Fruit fly (Drosophila melanogaster) whole organism, embryonic: ENCODE data around the gene CG5013.
A peak's percentile ranks its signal among the peaks of the same experiment; 100 is the strongest.

ENCODE experiments used
- Adf1 ChIP-seq: fragments of 200-800 bp; sonication (Bioruptor generic); IDR thresholded peaks from 2 replicates; pipeline ENCODE4 v1.3.6; 2022; ENCODE audit warnings: missing biosample characterization, missing genetic modification characterization
- CG10274 ChIP-seq: fragments of 200-800 bp; sonication (Bioruptor generic); optimal IDR thresholded peaks from 3 replicates; lab custom pipeline; 2017; ENCODE audit warnings: missing biosample characterization, mild to moderate bottlenecking, missing genetic modification characterization
- CG12155 ChIP-seq: fragments of 200-800 bp; sonication (Bioruptor generic); optimal IDR thresholded peaks from 3 replicates; lab custom pipeline; 2016; ENCODE audit warnings: missing biosample characterization, missing genetic modification characterization
- CG14441 ChIP-seq: fragments of 200-800 bp; sonication (Bioruptor generic); IDR thresholded peaks from 2 replicates; pipeline ENCODE4 v1.3.6; 2022; ENCODE audit warnings: missing biosample characterization, missing genetic modification characterization
- CG16779 ChIP-seq: fragments of 200-800 bp; sonication (Bioruptor generic); IDR thresholded peaks from 2 replicates; pipeline ENCODE4 v1.3.6; 2022; ENCODE audit warnings: missing biosample characterization, missing genetic modification characterization
- CG17328 ChIP-seq: fragments of 200-800 bp; sonication (Bioruptor generic); IDR thresholded peaks from 2 replicates; pipeline ENCODE4 v1.3.6; 2022; ENCODE audit warnings: missing biosample characterization, missing genetic modification characterization
- CG2116 ChIP-seq: fragments of 200-800 bp; sonication (Bioruptor generic); optimal IDR thresholded peaks from 3 replicates; lab custom pipeline; 2018; ENCODE audit warnings: missing biosample characterization, mild to moderate bottlenecking, missing genetic modification characterization
- CG32772 ChIP-seq: fragments of 200-800 bp; sonication (Bioruptor generic); IDR thresholded peaks from 2 replicates; pipeline ENCODE4 v1.3.6; 2022; ENCODE audit warnings: missing biosample characterization, missing genetic modification characterization
- CG4282 ChIP-seq: fragments of 200-800 bp; sonication (Bioruptor generic); optimal IDR thresholded peaks from 2 replicates; lab custom pipeline; 2016; ENCODE audit warnings: missing biosample characterization, missing genetic modification characterization
- CG5953 ChIP-seq: fragments of 200-800 bp; sonication (Bioruptor generic); IDR thresholded peaks from 2 replicates; pipeline ENCODE4 v1.3.6; 2022; ENCODE audit warnings: missing biosample characterization, missing genetic modification characterization
- CG7786 ChIP-seq: fragments of 200-800 bp; sonication (Bioruptor generic); optimal IDR thresholded peaks from 2 replicates; lab custom pipeline; 2016; ENCODE audit warnings: missing biosample characterization, missing genetic modification characterization
- CG8944 ChIP-seq: fragments of 200-800 bp; sonication (Bioruptor generic); optimal IDR thresholded peaks from 3 replicates; lab custom pipeline; 2016; ENCODE audit warnings: missing biosample characterization, missing genetic modification characterization
- CG9727 ChIP-seq: fragments of 200-800 bp; sonication (Bioruptor generic); optimal IDR thresholded peaks from 3 replicates; lab custom pipeline; 2017; ENCODE audit warnings: missing biosample characterization, mild to moderate bottlenecking, missing genetic modification characterization
- CG9797 ChIP-seq: fragments of 200-800 bp; sonication (Bioruptor generic); optimal IDR thresholded peaks from 3 replicates; lab custom pipeline; 2018; ENCODE audit warnings: missing biosample characterization, mild to moderate bottlenecking, missing genetic modification characterization
- CG9876 ChIP-seq: fragments of 200-800 bp; sonication (Bioruptor generic); optimal IDR thresholded peaks from 2 replicates; lab custom pipeline; 2016; ENCODE audit warnings: missing biosample characterization, missing genetic modification characterization
- Chrac-16 ChIP-seq: fragments of 200-800 bp; sonication (Bioruptor generic); optimal IDR thresholded peaks from 3 replicates; lab custom pipeline; 2016; ENCODE audit warnings: missing biosample characterization, missing genetic modification characterization
- Doc2 ChIP-seq: fragments of 200-800 bp; sonication (Bioruptor generic); IDR thresholded peaks from 2 replicates; pipeline ENCODE4 v1.3.6; 2022; ENCODE audit warnings: missing biosample characterization, missing genetic modification characterization
- Eip74EF ChIP-seq, 2 experiments: fragments of 200-800 bp in 1 of 2; fragments of >200 bp in 1 of 2; sonication (Bioruptor generic) in 1 of 2; optimal IDR thresholded peaks; 2 replicates each; lab custom pipeline; 2017 to 2019; ENCODE audit warnings: missing biosample characterization in 2 of 2, missing genetic modification characterization in 2 of 2, mild to moderate bottlenecking in 1 of 2, moderate library complexity in 1 of 2
- Hsf ChIP-seq: fragments of 200-800 bp; sonication (Bioruptor generic); optimal IDR thresholded peaks from 3 replicates; lab custom pipeline; 2016; ENCODE audit warnings: missing biosample characterization, missing genetic modification characterization
- Jarid2 ChIP-seq: fragments of 200-800 bp; sonication (Bioruptor generic); optimal IDR thresholded peaks from 3 replicates; lab custom pipeline; 2017; ENCODE audit warnings: mild to moderate bottlenecking, missing biosample characterization, missing genetic modification reagents, missing genetic modification characterization
- Mad ChIP-seq: fragments of 200-800 bp; sonication (Bioruptor generic); optimal IDR thresholded peaks from 2 replicates; lab custom pipeline; 2016; ENCODE audit warnings: missing biosample characterization, missing genetic modification characterization
- Meics ChIP-seq: fragments of 200-800 bp; sonication (Bioruptor generic); optimal IDR thresholded peaks from 2 replicates; lab custom pipeline; 2017; ENCODE audit warnings: missing biosample characterization, mild to moderate bottlenecking, missing genetic modification characterization
- NC2β ChIP-seq: fragments of 200-800 bp; sonication (Bioruptor generic); optimal IDR thresholded peaks from 2 replicates; lab custom pipeline; 2016; ENCODE audit warnings: missing biosample characterization, missing genetic modification characterization
- Nf-YB ChIP-seq: fragments of 200-800 bp; sonication (Bioruptor generic); optimal IDR thresholded peaks from 3 replicates; lab custom pipeline; 2019; ENCODE audit warnings: missing biosample characterization, mild to moderate bottlenecking, missing genetic modification characterization, moderate library complexity
- NfI ChIP-seq: fragments of 200-800 bp; sonication (Bioruptor generic); optimal IDR thresholded peaks from 3 replicates; lab custom pipeline; 2018; ENCODE audit warnings: missing biosample characterization, mild to moderate bottlenecking, missing genetic modification characterization, moderate library complexity
- Sox102F ChIP-seq: fragments of 200-800 bp; sonication (Bioruptor generic); optimal IDR thresholded peaks from 2 replicates; lab custom pipeline; 2018; ENCODE audit warnings: missing biosample characterization, mild to moderate bottlenecking, missing genetic modification characterization, moderate library complexity
- Xrp1 ChIP-seq: fragments of 200-800 bp; sonication (Bioruptor generic); IDR thresholded peaks from 2 replicates; pipeline ENCODE4 v1.3.6; 2022; ENCODE audit warnings: missing biosample characterization, missing genetic modification characterization
- chm ChIP-seq: fragments of 200-800 bp; sonication (Bioruptor generic); IDR thresholded peaks from 2 replicates; pipeline ENCODE4 v1.3.6; 2022; ENCODE audit warnings: missing biosample characterization, missing genetic modification characterization
- corto ChIP-seq: fragments of 200-800 bp; sonication (Bioruptor generic); optimal IDR thresholded peaks from 2 replicates; lab custom pipeline; 2016; ENCODE audit warnings: missing biosample characterization, mild to moderate bottlenecking, missing genetic modification characterization, moderate library complexity
- dati ChIP-seq: fragments of 200-800 bp; sonication (Bioruptor generic); IDR thresholded peaks from 2 replicates; pipeline ENCODE4 v1.3.6; 2022; ENCODE audit warnings: missing biosample characterization, missing genetic modification characterization
- dimm ChIP-seq: fragments of 200-800 bp; sonication (Bioruptor generic); IDR thresholded peaks from 2 replicates; pipeline ENCODE4 v1.3.6; 2022; ENCODE audit warnings: missing biosample characterization, missing genetic modification characterization
- emc ChIP-seq: fragments of 200-800 bp; sonication (Bioruptor generic); optimal IDR thresholded peaks from 2 replicates; lab custom pipeline; 2016; ENCODE audit warnings: missing biosample characterization, missing genetic modification characterization
- fu2 ChIP-seq: fragments of 200-800 bp; sonication (Bioruptor generic); optimal IDR thresholded peaks from 2 replicates; lab custom pipeline; 2016; ENCODE audit warnings: missing biosample characterization, missing genetic modification characterization
- gem ChIP-seq: fragments of 200-800 bp; sonication (Bioruptor generic); optimal IDR thresholded peaks from 2 replicates; lab custom pipeline; 2019; ENCODE audit warnings: missing biosample characterization, mild to moderate bottlenecking, missing genetic modification characterization, moderate library complexity
- ham ChIP-seq: fragments of 200-800 bp; sonication (Bioruptor generic); IDR thresholded peaks from 2 replicates; pipeline ENCODE4 v1.3.6; 2022; ENCODE audit warnings: missing biosample characterization, missing genetic modification characterization
- hb ChIP-seq: fragments of 200-800 bp; sonication (Bioruptor generic); IDR thresholded peaks from 3 replicates; pipeline ENCODE4 v1.3.6; 2022; ENCODE audit warnings: missing biosample characterization, missing genetic modification characterization; ENCODE audit not compliant: partially characterized antibody
- her ChIP-seq: fragments of 200-800 bp; sonication (Bioruptor generic); optimal IDR thresholded peaks from 2 replicates; lab custom pipeline; 2016; ENCODE audit warnings: missing biosample characterization, missing genetic modification characterization
- ind ChIP-seq: fragments of 200-800 bp; sonication (Bioruptor generic); optimal IDR thresholded peaks from 3 replicates; lab custom pipeline; 2016; ENCODE audit warnings: missing biosample characterization, missing genetic modification characterization
- kah ChIP-seq: fragments of 200-800 bp; sonication (Bioruptor generic); optimal IDR thresholded peaks from 2 replicates; lab custom pipeline; 2018; ENCODE audit warnings: missing biosample characterization, mild to moderate bottlenecking, missing genetic modification characterization
- lbe ChIP-seq: fragments of 200-800 bp; sonication (Bioruptor generic); optimal IDR thresholded peaks from 2 replicates; lab custom pipeline; 2016; ENCODE audit warnings: missing biosample characterization, mild to moderate bottlenecking, missing genetic modification characterization
- luna ChIP-seq: fragments of 200-800 bp; sonication (Bioruptor generic); optimal IDR thresholded peaks from 2 replicates; lab custom pipeline; 2016; ENCODE audit warnings: missing biosample characterization, missing genetic modification characterization
- mirr ChIP-seq: fragments of 200-800 bp; sonication (Bioruptor generic); optimal IDR thresholded peaks from 3 replicates; lab custom pipeline; 2018; ENCODE audit warnings: missing biosample characterization, mild to moderate bottlenecking, missing genetic modification characterization
- nerfin-1 ChIP-seq: fragments of 200-800 bp; sonication (Bioruptor generic); optimal IDR thresholded peaks from 3 replicates; lab custom pipeline; 2019; ENCODE audit warnings: missing biosample characterization, mild to moderate bottlenecking, missing genetic modification characterization, moderate library complexity
- nom ChIP-seq: fragments of 200-800 bp; sonication (Bioruptor generic); optimal IDR thresholded peaks from 2 replicates; lab custom pipeline; 2017; ENCODE audit warnings: missing biosample characterization, missing genetic modification characterization, mild to moderate bottlenecking, moderate library complexity, missing genetic modification reagents
- sd ChIP-seq: fragments of 200-800 bp; sonication (Bioruptor generic); optimal IDR thresholded peaks from 3 replicates; lab custom pipeline; 2018; ENCODE audit warnings: missing biosample characterization, mild to moderate bottlenecking, missing genetic modification characterization, moderate library complexity
- sens-2 ChIP-seq: fragments of 200-800 bp; sonication (Bioruptor generic); IDR thresholded peaks from 2 replicates; pipeline ENCODE4 v1.3.6; 2022; ENCODE audit warnings: missing biosample characterization, missing genetic modification characterization
- tgo ChIP-seq: fragments of 200-800 bp; sonication (Bioruptor generic); IDR thresholded peaks from 3 replicates; pipeline ENCODE4 v1.3.6; 2022; ENCODE audit warnings: missing biosample characterization, missing genetic modification characterization
- tll ChIP-seq, 2 experiments: fragments of 200-800 bp in 1 of 2; fragments of >200 bp in 1 of 2; sonication (Bioruptor generic) in 1 of 2; optimal IDR thresholded peaks; 2 replicates each; lab custom pipeline; 2017 to 2019; ENCODE audit warnings: missing biosample characterization in 2 of 2, missing genetic modification characterization in 2 of 2, mild to moderate bottlenecking in 1 of 2, moderate library complexity in 1 of 2
- trh ChIP-seq: fragments of 200-800 bp; sonication (Bioruptor generic); optimal IDR thresholded peaks from 2 replicates; lab custom pipeline; 2016; ENCODE audit warnings: missing biosample characterization, missing genetic modification characterization
- zen2 ChIP-seq: fragments of 200-800 bp; sonication (Bioruptor generic); IDR thresholded peaks from 3 replicates; pipeline ENCODE4 v1.3.6; 2022; ENCODE audit warnings: missing biosample characterization, missing genetic modification characterization; ENCODE audit not compliant: partially characterized antibody

Gene CG5013

DNA sequence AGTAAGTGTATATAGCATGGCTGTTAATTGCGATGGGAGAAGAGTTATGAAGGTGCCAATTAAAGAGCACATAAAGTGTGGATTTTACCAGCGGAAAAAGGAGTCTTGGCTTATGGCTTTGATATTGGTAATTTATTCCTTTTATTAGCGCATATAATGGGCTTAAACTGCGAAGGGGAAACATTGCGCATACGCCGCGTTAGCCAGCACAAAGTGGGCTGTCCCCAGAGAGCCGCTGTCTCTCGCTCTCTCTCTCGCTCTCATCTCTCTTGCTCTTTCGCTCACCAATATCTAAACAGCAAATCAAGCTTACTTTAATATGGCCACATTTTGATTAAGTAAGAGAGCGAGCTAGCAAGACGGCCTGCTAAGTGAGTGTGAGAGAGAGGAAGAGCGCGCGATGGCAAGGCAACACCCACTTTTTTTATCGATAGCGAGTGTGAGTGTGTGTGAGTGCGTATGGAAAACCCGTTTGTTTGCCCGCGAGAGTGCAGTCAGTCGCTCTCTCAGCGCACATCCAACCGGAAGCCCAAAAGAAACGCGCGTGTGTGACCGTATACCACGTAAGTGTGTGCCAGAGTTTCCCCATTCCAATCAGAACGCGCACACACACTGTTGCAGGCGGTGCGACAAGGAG is 23.8 kb upstream of the CG5013 start, which contains the start of gene pnr (continued):
- TF ChIP-seq CG8944 (GFP tag; lab: Kevin White, UChicago) = no peak
- no peak for TF ChIP-seq kah (GFP tag; lab: Kevin White, UChicago)
- no peak for TF ChIP-seq CG4282
- peak; percentile 33 for TF ChIP-seq CG2116
- peak; percentile 57 for TF ChIP-seq mirr (GFP tag; lab: Kevin White, UChicago)
- TF ChIP-seq Xrp1 (GFP tag; lab: Robert Waterston, UW) = 0 out of 2 replicates have a peak, but pooled peaks have one; percentile 20
- no peak for TF ChIP-seq Eip74EF (GFP tag; optimal IDR thresholded peaks at IDR 0.05; lab: Kevin White, UChicago)
- no peak for TF ChIP-seq CG17328 (GFP tag; lab: Robert Waterston, UW)
- no peak for TF ChIP-seq her (GFP tag; lab: Kevin White, UChicago)
- TF ChIP-seq hb (GFP tag; lab: Robert Waterston, UW) = no peak
- no peak for TF ChIP-seq luna (GFP tag; lab: Kevin White, UChicago)
- TF ChIP-seq dati = no peak
- no peak for TF ChIP-seq NC2β
- TF ChIP-seq CG32772 (GFP tag; lab: Robert Waterston, UW) = 0 out of 2 replicates have a peak, but pooled peaks have one; percentile 8
- no peak for TF ChIP-seq CG16779 (GFP tag; lab: Robert Waterston, UW)
- TF ChIP-seq ham (GFP tag; lab: Robert Waterston, UW) = no peak
- TF ChIP-seq Sox102F (GFP tag; lab: Kevin White, UChicago) = no peak
- TF ChIP-seq gem (tag; lab: Kevin White, UChicago) = no peak
- peak; percentile 12; the same call in 1 of the 2 replicates for TF ChIP-seq sens-2 (GFP tag; lab: Robert Waterston, UW)
- TF ChIP-seq Jarid2 (GFP tag; lab: Kevin White, UChicago) = peak; percentile 68
- no peak for TF ChIP-seq CG5953
- no peak for TF ChIP-seq nerfin-1 (tag; lab: Kevin White, UChicago)
- TF ChIP-seq lbe (GFP tag; lab: Kevin White, UChicago) = peak; percentile 8
- peak; percentile 58 for TF ChIP-seq Adf1 (GFP tag; lab: Robert Waterston, UW)
- TF ChIP-seq dimm (GFP tag; lab: Robert Waterston, UW) = no peak
- no peak for TF ChIP-seq Hsf (GFP tag; lab: Kevin White, UChicago)
- no peak for TF ChIP-seq Doc2 (GFP tag; lab: Robert Waterston, UW)
- TF ChIP-seq nom = peak; percentile 14
- TF ChIP-seq tll (GFP tag; optimal IDR thresholded peaks at IDR 0.05; lab: Kevin White, UChicago) = peak in 1 of 2 experiments; percentile 49
- peak; percentile 41 for TF ChIP-seq sd
- TF ChIP-seq zen2 (GFP tag; lab: Robert Waterston, UW) = peak; percentile 48; the same call in 1 of the 3 replicates
- TF ChIP-seq ind (GFP tag; lab: Kevin White, UChicago) = no peak
- TF ChIP-seq trh (GFP tag; lab: Kevin White, UChicago) = no peak
- no peak for TF ChIP-seq NfI (GFP tag; lab: Kevin White, UChicago)
- TF ChIP-seq CG9797 (GFP tag; lab: Kevin White, UChicago) = peak; percentile 27
- TF ChIP-seq emc (GFP tag; lab: Kevin White, UChicago) = no peak
- TF ChIP-seq Meics (GFP tag; lab: Kevin White, UChicago) = no peak
- TF ChIP-seq Nf-YB (GFP tag; lab: Kevin White, UChicago) = peak; percentile 99
- no peak for TF ChIP-seq fu2 (GFP tag; lab: Kevin White, UChicago)
- TF ChIP-seq CG14441 (GFP tag; lab: Robert Waterston, UW) = no peak; the same call in 1 of the 2 replicates
- no peak for TF ChIP-seq Mad
- no peak; the same call in 2 of the 3 replicates for TF ChIP-seq tgo
- peak; percentile 67; the same call in 1 of the 2 replicates for TF ChIP-seq chm (GFP tag; lab: Robert Waterston, UW)
- TF ChIP-seq CG12155 (GFP tag; lab: Kevin White, UChicago) = no peak
- TF ChIP-seq CG9727 = peak; percentile 50
- TF ChIP-seq CG10274 (GFP tag; lab: Kevin White, UChicago) = no peak
- TF ChIP-seq CG9876 = peak; percentile 3
- TF ChIP-seq corto = no peak
- no peak for TF ChIP-seq Chrac-16 (GFP tag; lab: Kevin White, UChicago)
- no peak for TF ChIP-seq CG7786
